Worm (Caenorhabditis elegans): ENCODE data around the gene ZK218.5.

ce11 chrV:17108310-17108709, 7.4 kb downstream of the ZK218.5 start, which contains the start of gene ZK218.11:
- no peak for TF ChIP-seq W03F9.2 (tag; optimal IDR thresholded peaks at IDR 0.05)
- TF ChIP-seq dao-5 (tag; optimal IDR thresholded peaks at IDR 0.05): no peak
